Worm (Caenorhabditis elegans): ENCODE data around the gene F43H9.3.

F43H9.3 gene

DNA sequence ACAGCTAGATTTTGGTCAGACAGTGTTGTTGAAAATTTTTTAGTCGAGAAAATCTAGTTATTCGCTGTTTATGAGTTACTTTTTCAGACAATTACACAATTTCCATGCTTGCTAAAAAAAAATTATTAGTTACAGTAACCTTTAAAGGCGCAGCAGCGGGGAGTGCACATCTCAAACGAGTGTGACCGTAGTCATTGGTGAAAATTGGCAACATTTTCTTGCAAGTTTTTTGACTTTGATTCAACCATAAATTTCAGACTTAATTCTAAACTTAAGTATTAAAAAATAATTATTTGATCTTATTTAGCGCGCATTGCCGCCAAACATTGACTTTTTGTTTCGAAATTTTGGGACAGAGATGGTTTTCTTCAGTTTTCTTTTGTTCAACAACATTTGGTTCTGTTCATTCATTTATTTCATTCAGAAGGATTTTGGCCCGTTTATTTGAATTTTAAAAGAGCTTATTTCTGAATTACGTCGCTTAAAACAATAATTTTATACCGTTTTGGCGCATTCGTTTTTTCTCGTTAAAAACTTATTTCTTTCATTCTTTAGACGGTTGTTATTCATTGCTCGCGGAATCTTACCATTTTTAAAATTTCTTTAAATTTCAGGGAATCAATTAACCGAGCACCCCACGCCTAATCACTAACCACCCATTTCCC lies 4.2 kb upstream of the F43H9.3 start, which contains the start of gene oma-2:
oma-2 (plus strand) TSS at position 615 of the 665 bp plus-strand sequence.
- no peak for TF ChIP-seq ttx-3 (tag; optimal IDR thresholded peaks at IDR 0.05)
- TF ChIP-seq ceh-45 (GFP tag; IDR thresholded peaks at IDR 0.05): no peak
- no peak for TF ChIP-seq ceh-31 (tag; optimal IDR thresholded peaks at IDR 0.05)
- no peak for TF ChIP-seq fax-1 (tag; optimal IDR thresholded peaks at IDR 0.05)
- no peak for TF ChIP-seq unc-55 (GFP tag; optimal IDR thresholded peaks at IDR 0.05)
- TF ChIP-seq pat-9 (tag; optimal IDR thresholded peaks at IDR 0.05): no peak
- TF ChIP-seq nfya-1 (tag; optimal IDR thresholded peaks at IDR 0.05): no peak
- TF ChIP-seq npax-4 (tag; optimal IDR thresholded peaks at IDR 0.05): no peak
- no peak for TF ChIP-seq C08G9.2 (tag; optimal IDR thresholded peaks at IDR 0.05)
- TF ChIP-seq che-1 (tag; optimal IDR thresholded peaks at IDR 0.05): no peak
- no peak for TF ChIP-seq ceh-22 (tag; optimal IDR thresholded peaks at IDR 0.05)
- no peak for TF ChIP-seq pag-3 (tag; optimal IDR thresholded peaks at IDR 0.05; ENCODE audit: borderline replicate concordance)
- no peak for TF ChIP-seq ceh-18 (tag; optimal IDR thresholded peaks at IDR 0.05)
- no peak for TF ChIP-seq hlh-13 (GFP tag; optimal IDR thresholded peaks at IDR 0.05)
- TF ChIP-seq ref-2 (tag; optimal IDR thresholded peaks at IDR 0.05): no peak
- TF ChIP-seq eyg-1 (tag; optimal IDR thresholded peaks at IDR 0.05): no peak
- no peak for TF ChIP-seq fkh-6 (tag; optimal IDR thresholded peaks at IDR 0.05)
- no peak for TF ChIP-seq pha-2 (tag; optimal IDR thresholded peaks at IDR 0.05)
- no peak for TF ChIP-seq odd-2 (tag; optimal IDR thresholded peaks at IDR 0.05)

DNA sequence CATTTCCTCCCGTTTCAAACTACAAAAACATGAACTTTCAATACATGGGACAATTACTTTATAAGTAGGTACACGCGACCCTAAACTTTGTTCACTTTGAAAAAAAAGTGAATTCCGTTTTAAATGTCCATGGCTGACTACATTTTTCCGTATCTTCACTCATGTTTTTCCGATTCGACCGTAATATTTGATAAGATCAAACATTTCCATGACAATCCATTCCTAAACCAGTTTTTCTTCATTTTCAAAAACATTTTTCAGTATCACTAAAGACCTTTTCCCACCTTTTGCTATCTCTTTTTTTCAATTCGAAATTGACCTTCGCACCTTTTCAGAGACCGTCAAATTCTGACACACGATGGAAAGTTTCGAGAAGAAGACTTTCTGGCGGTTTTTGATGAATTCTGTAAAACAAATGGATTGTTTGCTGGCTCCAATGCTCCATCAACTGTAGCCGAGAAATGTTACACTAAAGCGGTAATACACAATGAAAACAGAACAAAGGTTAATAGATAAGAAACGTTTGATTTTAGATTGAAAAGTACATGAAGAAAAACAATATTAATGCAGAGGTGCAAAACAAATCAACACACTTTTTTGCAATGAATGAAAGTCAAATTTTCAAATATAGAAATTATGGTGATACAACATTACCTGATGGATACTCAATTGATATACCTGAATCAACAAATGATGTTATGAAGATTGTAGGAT lies 2.8 kb upstream of the F43H9.3 start:
- TF ChIP-seq zip-5 (tag; optimal IDR thresholded peaks at IDR 0.05): no peak
- TF ChIP-seq nhr-11 (tag; optimal IDR thresholded peaks at IDR 0.05): no peak
- TF ChIP-seq fkh-6 (tag; optimal IDR thresholded peaks at IDR 0.05): no peak
- no peak for TF ChIP-seq fkh-10 (GFP tag; optimal IDR thresholded peaks at IDR 0.05)
- TF ChIP-seq ceh-31 (tag; optimal IDR thresholded peaks at IDR 0.05): no peak
- TF ChIP-seq pha-2 (tag; optimal IDR thresholded peaks at IDR 0.05): no peak
- TF ChIP-seq pqm-1 (tag; optimal IDR thresholded peaks at IDR 0.05): no peak
- no peak for TF ChIP-seq K09A11.1 (tag; optimal IDR thresholded peaks at IDR 0.05; ENCODE audit: insufficient read depth)
- no peak for TF ChIP-seq odd-2 (tag; optimal IDR thresholded peaks at IDR 0.05)
- TF ChIP-seq ama-1 (optimal IDR thresholded peaks at IDR 0.05): no peak
- TF ChIP-seq gmeb-2 (tag; optimal IDR thresholded peaks at IDR 0.05): no peak
- TF ChIP-seq pha-4 (tag; optimal IDR thresholded peaks at IDR 0.05): no peak
- TF ChIP-seq ceh-30 (tag; optimal IDR thresholded peaks at IDR 0.05): no peak
- TF ChIP-seq ztf-16 (tag; optimal IDR thresholded peaks at IDR 0.05): no peak
- TF ChIP-seq ceh-18 (tag; optimal IDR thresholded peaks at IDR 0.05): no peak
- TF ChIP-seq hlh-8 (tag; optimal IDR thresholded peaks at IDR 0.05): no peak
- TF ChIP-seq ceh-14 (tag; optimal IDR thresholded peaks at IDR 0.05): no peak
- no peak for TF ChIP-seq syd-9 (tag; optimal IDR thresholded peaks at IDR 0.05)

DNA sequence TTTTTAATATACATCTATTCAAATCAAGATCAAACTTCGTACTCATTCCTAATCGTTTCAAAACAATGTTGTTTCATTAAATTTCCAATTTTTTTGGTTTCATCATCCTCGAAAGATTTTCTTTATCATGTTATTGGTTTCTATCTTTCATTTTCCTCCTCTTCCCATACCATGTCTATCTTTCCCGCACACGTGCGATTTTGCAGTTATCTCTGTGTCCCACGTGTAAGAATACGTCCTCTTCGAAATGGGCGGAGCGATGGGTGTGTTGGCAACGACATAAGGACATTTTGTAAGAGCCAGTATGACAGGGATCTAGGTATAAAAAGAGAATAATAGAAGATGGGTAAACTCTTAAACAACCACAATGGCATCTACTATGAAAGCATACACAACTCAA lies 1.6 kb upstream of the F43H9.3 start, which contains the start of gene F43H9.4:
F43H9.4 (plus strand) TSS at position 366 of the 400 bp plus-strand sequence.
- TF ChIP-seq fkh-6 (tag; optimal IDR thresholded peaks at IDR 0.05) (no peak), ceh-30 (tag; optimal IDR thresholded peaks at IDR 0.05) (no peak), sox-4 (tag; optimal IDR thresholded peaks at IDR 0.05) (no peak), tbx-2 (tag; optimal IDR thresholded peaks at IDR 0.05) (no peak), nhr-11 (tag; optimal IDR thresholded peaks at IDR 0.05) (no peak), unc-42 (tag; optimal IDR thresholded peaks at IDR 0.05) (no peak), sdc-2 (tag; optimal IDR thresholded peaks at IDR 0.05) (no peak), pqm-1 (tag; optimal IDR thresholded peaks at IDR 0.05) (no peak), odd-2 (tag; optimal IDR thresholded peaks at IDR 0.05) (no peak), hlh-30 (tag; optimal IDR thresholded peaks at IDR 0.05; ENCODE audit: insufficient read depth) (no peak)
